Worm (Caenorhabditis elegans) whole organism, L2 larva: ENCODE results near the gene F28E10.1.

Source experiments
- F13H6.1 ChIP-seq: sonication (generic microtip); optimal IDR thresholded peaks from 2 replicates; lab custom pipeline; 2016; ENCODE audit warnings: missing genetic modification characterization, missing compliant biosample characterization
- R02D3.7 ChIP-seq: fragments of 150-350 bp; optimal IDR thresholded peaks from 2 replicates; lab custom pipeline; 2014; ENCODE audit warnings: missing biosample characterization, missing genetic modification characterization
- Y55F3AM.14 ChIP-seq: fragments of 200-800 bp; sonication (Bioruptor generic); optimal IDR thresholded peaks from 2 replicates; lab custom pipeline; 2018; ENCODE audit warnings: mild to moderate bottlenecking, missing genetic modification characterization, missing compliant biosample characterization
- alr-1 ChIP-seq: fragments of 150-350 bp; optimal IDR thresholded peaks from 2 replicates; lab custom pipeline; 2014; ENCODE audit warnings: missing biosample characterization, missing genetic modification characterization
- ama-1 ChIP-seq: fragments of 150-350 bp; optimal IDR thresholded peaks from 2 replicates; lab custom pipeline; 2018; ENCODE audit warnings: inconsistent platforms
- blmp-1 ChIP-seq: sonication (generic microtip); optimal IDR thresholded peaks from 2 replicates; lab custom pipeline; 2017; ENCODE audit warnings: missing genetic modification characterization, mild to moderate bottlenecking, missing compliant biosample characterization, antibody characterized with exemption, moderate library complexity; ENCODE audit not compliant: insufficient read depth
- ceh-16 ChIP-seq: fragments of 150-350 bp; optimal IDR thresholded peaks from 2 replicates; lab custom pipeline; 2014; ENCODE audit warnings: missing biosample characterization, missing genetic modification characterization
- crh-2 ChIP-seq: sonication (generic microtip); optimal IDR thresholded peaks from 2 replicates; lab custom pipeline; 2017; ENCODE audit warnings: missing biosample characterization, missing genetic modification characterization
- dmd-4 ChIP-seq: sonication (generic microtip); optimal IDR thresholded peaks from 2 replicates; lab custom pipeline; 2017; ENCODE audit warnings: missing biosample characterization, missing genetic modification characterization
- egl-27 ChIP-seq: sonication (generic microtip); optimal IDR thresholded peaks from 3 replicates; lab custom pipeline; 2017; ENCODE audit warnings: missing biosample characterization, missing genetic modification reagents, missing genetic modification characterization
- elt-1 ChIP-seq: fragments of 150-350 bp; optimal IDR thresholded peaks from 2 replicates; lab custom pipeline; 2014; ENCODE audit warnings: missing biosample characterization, missing genetic modification characterization
- elt-3 ChIP-seq: sonication (generic microtip); optimal IDR thresholded peaks from 2 replicates; lab custom pipeline; 2017; ENCODE audit warnings: missing biosample characterization, missing genetic modification characterization
- lin-11 ChIP-seq: fragments of 150-350 bp; sonication (generic microtip); optimal IDR thresholded peaks from 2 replicates; lab custom pipeline; 2014; ENCODE audit warnings: missing biosample characterization, missing genetic modification characterization, inconsistent platforms, mixed read lengths
- lin-13 ChIP-seq: fragments of 150-350 bp; optimal IDR thresholded peaks from 2 replicates; lab custom pipeline; 2014; ENCODE audit warnings: missing biosample characterization, missing genetic modification reagents, missing genetic modification characterization
- lin-39 ChIP-seq: fragments of 150-350 bp; optimal IDR thresholded peaks from 2 replicates; lab custom pipeline; 2014; ENCODE audit warnings: missing biosample characterization, missing genetic modification reagents, missing genetic modification characterization
- lsy-2 ChIP-seq, 2 experiments: fragments of 150-350 bp in 1 of 2; sonication (generic microtip) in 1 of 2; optimal IDR thresholded peaks; 2 replicates each; lab custom pipeline; 2014 to 2017; ENCODE audit warnings: missing biosample characterization in 2 of 2, missing genetic modification characterization in 2 of 2
- mab-5 ChIP-seq: fragments of 150-350 bp; optimal IDR thresholded peaks from 2 replicates; lab custom pipeline; 2014; ENCODE audit warnings: missing biosample characterization, missing genetic modification characterization
- nhr-10 ChIP-seq: sonication (generic microtip); optimal IDR thresholded peaks from 2 replicates; lab custom pipeline; 2017; ENCODE audit warnings: missing biosample characterization, missing genetic modification characterization
- nhr-11 ChIP-seq: fragments of 150-350 bp; optimal IDR thresholded peaks from 2 replicates; lab custom pipeline; 2014; ENCODE audit warnings: missing biosample characterization, missing genetic modification characterization
- nhr-129 ChIP-seq: fragments of 150-350 bp; optimal IDR thresholded peaks from 2 replicates; lab custom pipeline; 2014; ENCODE audit warnings: missing biosample characterization, missing genetic modification characterization
- nhr-21 ChIP-seq: fragments of 150-350 bp; optimal IDR thresholded peaks from 2 replicates; lab custom pipeline; 2014; ENCODE audit warnings: missing biosample characterization, missing genetic modification characterization
- nhr-25 ChIP-seq: fragments of 150-350 bp; sonication (generic microtip); optimal IDR thresholded peaks from 3 replicates; lab custom pipeline; 2014; ENCODE audit warnings: missing biosample characterization, missing genetic modification characterization
- nhr-6 ChIP-seq: fragments of 150-350 bp; optimal IDR thresholded peaks from 2 replicates; lab custom pipeline; 2014; ENCODE audit warnings: missing biosample characterization, missing genetic modification characterization
- peb-1 ChIP-seq: fragments of 150-350 bp; optimal IDR thresholded peaks from 2 replicates; lab custom pipeline; 2014; ENCODE audit warnings: missing biosample characterization, missing genetic modification characterization
- sem-4 ChIP-seq: fragments of 150-350 bp; optimal IDR thresholded peaks from 2 replicates; lab custom pipeline; 2014; ENCODE audit warnings: missing biosample characterization, missing genetic modification reagents, missing genetic modification characterization
- sma-3 ChIP-seq: sonication (generic microtip); optimal IDR thresholded peaks from 2 replicates; lab custom pipeline; 2016; ENCODE audit warnings: missing genetic modification reagents, missing genetic modification characterization, missing compliant biosample characterization
- sma-9 ChIP-seq, 2 experiments: fragments of 150-350 bp in 1 of 2; sonication (generic microtip) in 1 of 2; optimal IDR thresholded peaks; 2 replicates each; lab custom pipeline; 2014 to 2016; ENCODE audit warnings: missing genetic modification characterization in 2 of 2, mild to moderate bottlenecking in 1 of 2, missing biosample characterization in 1 of 2, missing compliant biosample characterization in 1 of 2, missing genetic modification reagents in 1 of 2, moderate library complexity in 1 of 2
- snpc-4 ChIP-seq: fragments of 150-350 bp; optimal IDR thresholded peaks from 2 replicates; lab custom pipeline; 2014; ENCODE audit warnings: missing biosample characterization, missing genetic modification characterization
- unc-39 ChIP-seq: fragments of 150-350 bp; optimal IDR thresholded peaks from 2 replicates; lab custom pipeline; 2014; ENCODE audit warnings: missing biosample characterization, missing genetic modification characterization
- unc-55 ChIP-seq: fragments of 150-350 bp; sonication (generic microtip); optimal IDR thresholded peaks from 3 replicates; lab custom pipeline; 2014; ENCODE audit warnings: missing biosample characterization, missing genetic modification reagents, missing genetic modification characterization
- zag-1 ChIP-seq: fragments of 150-350 bp; optimal IDR thresholded peaks from 2 replicates; lab custom pipeline; 2014; ENCODE audit warnings: missing biosample characterization, missing genetic modification characterization
- ztf-11 ChIP-seq: sonication (generic microtip); optimal IDR thresholded peaks from 2 replicates; lab custom pipeline; 2017; ENCODE audit warnings: missing biosample characterization, missing genetic modification characterization

F28E10.1 gene

DNA sequence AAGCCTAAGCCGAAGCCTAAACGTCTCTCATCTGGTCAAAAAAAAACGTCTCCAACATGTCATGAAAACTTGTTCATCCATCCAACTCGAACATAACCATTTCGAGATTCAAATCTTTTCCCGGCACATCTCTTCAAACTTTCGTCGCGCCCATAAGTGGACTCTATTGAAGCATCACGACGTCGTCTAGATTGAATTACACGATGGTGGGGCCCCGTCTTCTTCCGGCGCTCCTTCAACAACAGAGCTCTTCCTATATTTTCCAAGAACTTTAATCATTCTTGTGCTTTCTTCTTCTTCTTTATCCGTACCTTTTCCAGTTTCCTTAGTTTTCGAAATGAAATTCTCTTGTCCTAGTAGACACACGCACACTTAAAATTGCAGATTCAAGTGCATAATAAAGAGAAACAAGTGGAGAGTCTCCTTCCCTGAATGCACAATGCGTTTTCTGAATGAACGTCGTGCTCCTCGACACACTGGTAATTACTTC is at the start of gene F28E10.1:
Gene F28E10.1 (plus strand): TSS at position 440 of the 490 bp plus-strand sequence.
- TF ChIP-seq crh-2, result no peak
- no peak for TF ChIP-seq mab-5 (tag; lab: Kevin White, UChicago)
- no peak for TF ChIP-seq nhr-10 (tag; lab: Kevin White, UChicago)
- TF ChIP-seq nhr-6 (tag; lab: Kevin White, UChicago), result no peak
- no peak for TF ChIP-seq lsy-2 (tag; optimal IDR thresholded peaks at IDR 0.05; lab: Kevin White, UChicago)
- TF ChIP-seq elt-1 (tag; lab: Kevin White, UChicago), result no peak
- no peak for TF ChIP-seq sem-4 (tag; lab: Kevin White, UChicago)
- no peak for TF ChIP-seq sma-9 (GFP tag; optimal IDR thresholded peaks at IDR 0.05; lab: Kevin White, UChicago)
- no peak for TF ChIP-seq sma-9 (tag; optimal IDR thresholded peaks at IDR 0.05; lab: Kevin White, UChicago)
- no peak for TF ChIP-seq ama-1
- no peak for TF ChIP-seq peb-1 (tag; lab: Kevin White, UChicago)
- no peak for TF ChIP-seq F13H6.1 (tag; lab: Kevin White, UChicago)

DNA sequence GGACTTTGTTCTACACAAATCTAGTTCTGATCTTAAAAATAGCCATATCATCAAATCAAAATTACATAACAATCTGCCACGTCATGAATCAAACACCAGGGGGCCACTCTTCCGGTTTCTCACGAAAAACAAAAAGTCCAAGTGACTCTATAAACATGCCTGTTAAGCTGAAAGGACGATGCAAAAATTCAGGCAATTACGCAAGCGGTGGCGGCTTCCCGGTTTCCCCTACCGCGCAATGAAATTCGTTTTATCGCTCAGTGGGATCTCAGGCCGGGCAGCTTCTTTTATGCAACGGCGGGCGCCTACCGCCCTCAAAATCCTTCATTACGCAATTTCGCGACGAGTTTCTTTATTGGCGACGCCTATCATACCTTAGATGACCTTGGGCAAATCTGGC is 48.9 kb upstream of the F28E10.1 start:
- TF ChIP-seq lsy-2 (tag; optimal IDR thresholded peaks at IDR 0.05; lab: Kevin White, UChicago), result no peak
- peak; percentile 42 for TF ChIP-seq nhr-25 (tag; lab: Kevin White, UChicago)
- TF ChIP-seq sma-3 (GFP tag; lab: Kevin White, UChicago), result no peak
- no peak for TF ChIP-seq nhr-6 (tag; lab: Kevin White, UChicago)
- TF ChIP-seq dmd-4 (tag; lab: Kevin White, UChicago), result no peak
- no peak for TF ChIP-seq snpc-4
- no peak for TF ChIP-seq sma-9 (GFP tag; optimal IDR thresholded peaks at IDR 0.05; lab: Kevin White, UChicago)
- no peak for TF ChIP-seq sma-9 (tag; optimal IDR thresholded peaks at IDR 0.05; lab: Kevin White, UChicago)
- no peak for TF ChIP-seq ztf-11
- peak; percentile 7 for TF ChIP-seq Y55F3AM.14
- no peak for TF ChIP-seq alr-1 (tag; lab: Kevin White, UChicago)
- no peak for TF ChIP-seq egl-27 (tag; lab: Kevin White, UChicago)

DNA sequence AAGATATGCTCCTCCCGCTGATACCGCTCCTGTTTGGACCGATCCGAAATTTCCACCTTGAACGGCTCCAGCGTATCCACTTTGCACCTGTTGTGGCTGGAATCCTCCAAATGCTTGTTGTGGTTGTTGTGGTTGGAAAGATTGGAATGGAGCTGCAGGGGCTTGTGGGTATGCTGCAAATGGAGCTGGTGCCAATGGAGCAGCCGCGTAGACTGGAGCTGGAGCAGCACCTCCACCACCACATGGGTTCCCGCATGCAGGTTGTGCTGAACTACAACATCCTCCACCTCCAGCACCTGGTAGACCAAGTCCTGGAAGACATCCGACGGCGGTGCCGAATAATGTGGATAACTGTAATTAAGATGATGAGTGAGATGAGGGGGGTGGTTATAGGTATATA is 45.2 kb upstream of the F28E10.1 start:
- TF ChIP-seq elt-3 (tag; lab: Kevin White, UChicago) (no peak), nhr-25 (tag; lab: Kevin White, UChicago) (no peak), lin-11 (tag; lab: Kevin White, UChicago) (no peak), nhr-129 (tag; lab: Kevin White, UChicago) (no peak), ztf-11 (no peak), nhr-21 (tag; lab: Kevin White, UChicago) (no peak)
- TF ChIP-seq, all 48 proteins: peak for 0

DNA sequence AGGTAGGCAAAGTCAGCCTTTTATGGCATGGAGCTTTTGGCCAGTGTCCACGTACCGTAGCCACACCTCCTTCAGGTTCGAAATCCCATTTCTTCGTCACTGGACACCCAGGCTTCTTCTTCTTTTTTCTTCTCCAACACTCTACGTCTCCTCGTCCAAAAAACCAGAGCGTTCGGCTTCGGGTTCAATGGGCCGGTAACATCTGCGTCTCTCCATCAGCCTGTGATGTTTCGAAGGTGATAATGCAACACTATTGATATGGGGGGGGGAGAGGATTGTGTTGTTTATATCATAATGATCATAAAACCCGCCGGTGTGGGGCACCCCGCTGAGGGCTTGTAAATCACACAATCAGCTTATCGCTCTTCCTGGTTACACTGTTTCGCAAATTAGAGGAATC is 43.7 kb upstream of the F28E10.1 start, which contains the start of gene ZK180.6:
Gene ZK180.6 (minus strand): TSS at position 101 of the 400 bp plus-strand sequence.
- TF ChIP-seq unc-39 (tag; lab: Kevin White, UChicago) (no peak), ama-1 (no peak), ztf-11 (no peak)

DNA sequence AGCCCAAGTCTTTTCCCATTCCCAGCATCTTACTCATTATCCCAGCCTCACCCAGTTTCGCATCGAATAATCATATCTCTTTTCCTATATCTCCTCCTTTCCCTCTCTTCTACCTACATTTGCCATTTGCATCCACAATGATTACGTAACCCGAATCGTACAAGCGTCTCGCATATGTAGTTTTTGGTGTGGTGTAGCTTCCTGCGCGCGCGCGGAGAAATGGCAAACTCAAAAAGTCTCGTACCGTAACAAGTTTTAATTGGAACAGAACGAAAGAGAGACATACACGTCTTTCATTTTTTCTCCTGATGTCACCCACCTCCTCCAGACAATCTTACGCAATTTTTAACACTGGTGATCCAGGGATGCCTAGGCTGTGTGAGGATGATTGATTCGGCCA is 42.6 kb upstream of the F28E10.1 start:
- TF ChIP-seq mab-5 (tag; lab: Kevin White, UChicago), result no peak
- TF ChIP-seq lin-13 (GFP tag; lab: Kevin White, UChicago), result no peak
- TF ChIP-seq lin-39 (tag; lab: Kevin White, UChicago), result no peak
- no peak for TF ChIP-seq unc-55 (GFP tag; lab: Kevin White, UChicago)
- no peak for TF ChIP-seq R02D3.7 (tag; lab: Kevin White, UChicago)
- TF ChIP-seq zag-1 (tag; lab: Kevin White, UChicago), result no peak
- no peak for TF ChIP-seq nhr-11 (tag; lab: Kevin White, UChicago)
- no peak for TF ChIP-seq egl-27 (tag; lab: Kevin White, UChicago)
- no peak for TF ChIP-seq dmd-4 (tag; lab: Kevin White, UChicago)
- TF ChIP-seq ceh-16 (tag; lab: Kevin White, UChicago), result no peak
- TF ChIP-seq sma-3 (GFP tag; lab: Kevin White, UChicago), result no peak
- TF ChIP-seq blmp-1 (tag; lab: Kevin White, UChicago), result no peak
- no peak for TF ChIP-seq ztf-11
- TF ChIP-seq nhr-10 (tag; lab: Kevin White, UChicago), result no peak
- TF ChIP-seq lsy-2 (tag; optimal IDR thresholded peaks at IDR 0.05; lab: Kevin White, UChicago), result no peak
- TF ChIP-seq Y55F3AM.14, result no peak
- no peak for TF ChIP-seq nhr-21 (tag; lab: Kevin White, UChicago)
- no peak for TF ChIP-seq sem-4 (tag; lab: Kevin White, UChicago)
